Fruit fly (Drosophila melanogaster): ENCODE data around the gene CG8750.

CG8750 gene

DNA sequence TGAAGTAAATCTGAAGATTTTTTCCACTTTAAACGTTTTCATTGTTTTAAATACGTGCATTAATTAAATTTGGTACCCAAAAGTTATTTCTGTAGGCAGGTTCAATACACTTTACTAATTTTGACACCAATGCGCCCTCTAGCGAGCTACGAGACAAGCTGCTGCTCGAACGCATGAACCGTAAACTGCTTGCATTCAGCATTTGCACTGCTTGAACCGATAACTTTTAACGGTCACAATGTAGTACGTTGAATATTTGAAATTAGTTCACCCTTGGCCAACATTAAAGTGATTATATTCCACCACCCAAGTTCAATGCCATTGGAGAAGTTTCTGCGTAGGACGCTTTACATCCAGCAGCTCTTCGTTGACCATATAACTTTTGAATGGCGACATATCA is 2.5 kb upstream of the CG8750 start (continued):
- no peak for TF ChIP-seq sr (GFP tag; IDR thresholded peaks at IDR 0.05)
- TF ChIP-seq MESR4 (GFP tag; optimal IDR thresholded peaks at IDR 0.05): no peak
- TF ChIP-seq Elba2 (GFP tag; optimal IDR thresholded peaks at IDR 0.05): no peak
- TF ChIP-seq wdn (GFP tag; IDR thresholded peaks at IDR 0.05): 0 out of 2 replicates have a peak, but pooled peaks have one; percentile 37
- peak; percentile 5; the same call in 1 of the 3 replicates for TF ChIP-seq zfh1 (GFP tag; IDR thresholded peaks at IDR 0.05)
- no peak for TF ChIP-seq zen2 (GFP tag; IDR thresholded peaks at IDR 0.05; ENCODE audit: partially characterized antibody)
- 0 out of 2 replicates have a peak, but pooled peaks have one; percentile 15 for TF ChIP-seq CG1024 (GFP tag; IDR thresholded peaks at IDR 0.05)
- TF ChIP-seq CG18599 (GFP tag; optimal IDR thresholded peaks at IDR 0.05): no peak
- TF ChIP-seq HLH54F (GFP tag; optimal IDR thresholded peaks at IDR 0.05): no peak
- TF ChIP-seq gro (GFP tag; optimal IDR thresholded peaks at IDR 0.05): no peak
- peak; percentile 16 for TF ChIP-seq Antp (GFP tag; optimal IDR thresholded peaks at IDR 0.05)
- 0 out of 2 replicates have a peak, but pooled peaks have one; percentile 21 for TF ChIP-seq ttk (GFP tag; IDR thresholded peaks at IDR 0.05)
- no peak for TF ChIP-seq sc (optimal IDR thresholded peaks at IDR 0.05)
- no peak for TF ChIP-seq sc (GFP tag; optimal IDR thresholded peaks at IDR 0.05)
- peak; percentile 58; the same call in 1 of the 3 replicates for TF ChIP-seq hb (GFP tag; IDR thresholded peaks at IDR 0.05; ENCODE audit: partially characterized antibody)
- peak; percentile 42; the same call in 2 of the 3 replicates for TF ChIP-seq vnd (GFP tag; IDR thresholded peaks at IDR 0.05; ENCODE audit: partially characterized antibody)
- TF ChIP-seq CG8765 (GFP tag; IDR thresholded peaks at IDR 0.05): no peak
- no peak for TF ChIP-seq cwo (GFP tag; optimal IDR thresholded peaks at IDR 0.05)
- no peak for TF ChIP-seq ash1 (GFP tag; optimal IDR thresholded peaks at IDR 0.05)
- no peak for TF ChIP-seq Ravus (GFP tag; IDR thresholded peaks at IDR 0.05)
- TF ChIP-seq jigr1 (GFP tag; IDR thresholded peaks at IDR 0.05): no peak

DNA sequence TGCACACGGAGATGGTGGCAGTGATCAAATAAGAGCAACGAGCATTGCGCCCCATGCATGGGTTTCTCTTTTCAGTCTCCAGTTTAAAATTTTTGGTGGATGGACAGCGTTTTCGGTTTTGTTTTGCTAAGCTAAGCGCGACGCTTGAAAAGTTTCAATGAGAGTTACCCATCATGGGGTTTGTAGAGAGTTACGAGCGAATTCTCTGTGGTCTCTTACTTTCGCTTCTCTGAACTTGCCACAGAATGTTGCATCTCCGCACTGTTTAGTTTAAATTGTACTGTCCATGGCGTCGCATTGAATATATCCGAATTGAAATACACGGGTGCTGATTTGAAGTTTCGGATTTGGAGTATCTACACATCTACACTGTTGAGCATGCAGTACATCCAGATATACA is 539 bp upstream of the CG8750 start, which contains the start of gene Tsp68C:
TSS of gene Tsp68C (plus strand) at position 301 of the 400 bp plus-strand sequence.
- TF ChIP-seq Trl (optimal IDR thresholded peaks at IDR 0.05) (peak in 1 of 2 experiments; percentile 0), Trl (GFP tag; optimal IDR thresholded peaks at IDR 0.05) (no peak), CG2678 (tag; optimal IDR thresholded peaks at IDR 0.05) (no peak)

DNA sequence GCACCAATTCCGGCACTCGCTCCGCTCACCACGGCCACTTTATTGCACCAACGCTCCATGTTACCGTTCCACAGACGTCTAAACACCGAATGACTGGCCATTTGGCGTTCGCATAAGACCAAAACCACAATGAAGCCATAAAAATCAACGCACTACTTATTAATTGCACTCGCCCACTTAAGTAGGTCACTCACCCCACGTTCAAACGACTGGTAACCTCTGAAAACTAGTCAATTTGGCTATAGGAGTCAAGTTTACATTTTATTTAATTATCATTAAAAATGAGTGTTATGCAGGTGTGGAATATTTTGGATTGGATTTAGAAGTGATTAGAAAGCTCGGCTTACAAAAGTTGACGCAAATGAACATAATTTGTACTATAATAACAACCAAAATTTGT is 677 bp downstream of the CG8750 start, which contains the start of gene CG8757:
TSS of gene CG8757 (minus strand) at position 101 of the 400 bp plus-strand sequence.
- TF ChIP-seq CG12769 (tag; optimal IDR thresholded peaks at IDR 0.05): no peak
- TF ChIP-seq BtbVII (GFP tag; optimal IDR thresholded peaks at IDR 0.05): no peak
- TF ChIP-seq CG3995 (GFP tag; optimal IDR thresholded peaks at IDR 0.05): no peak
- TF ChIP-seq Ravus (GFP tag; IDR thresholded peaks at IDR 0.05): no peak
- TF ChIP-seq C15 (GFP tag; IDR thresholded peaks at IDR 0.05): no peak
- TF ChIP-seq da (GFP tag; optimal IDR thresholded peaks at IDR 0.05): no peak
- no peak for TF ChIP-seq CG15696 (tag; optimal IDR thresholded peaks at IDR 0.05)
- TF ChIP-seq CrebB (tag; optimal IDR thresholded peaks at IDR 0.05): no peak
- no peak for TF ChIP-seq prd (optimal IDR thresholded peaks at IDR 0.05)
- no peak for TF ChIP-seq prd (GFP tag; IDR thresholded peaks at IDR 0.05)
- no peak for TF ChIP-seq slp2 (GFP tag; optimal IDR thresholded peaks at IDR 0.05)
- no peak for TF ChIP-seq Nf-YA (GFP tag; IDR thresholded peaks at IDR 0.05)
- no peak for TF ChIP-seq CG10209 (GFP tag; optimal IDR thresholded peaks at IDR 0.05)
- TF ChIP-seq nmo (GFP tag; optimal IDR thresholded peaks at IDR 0.05): no peak
- TF ChIP-seq CG13424 (tag; optimal IDR thresholded peaks at IDR 0.05): no peak
- no peak for TF ChIP-seq CG6765 (GFP tag; optimal IDR thresholded peaks at IDR 0.05)
- TF ChIP-seq Hr3 (GFP tag; optimal IDR thresholded peaks at IDR 0.05): no peak
- TF ChIP-seq Vsx1 (GFP tag; optimal IDR thresholded peaks at IDR 0.05): no peak

Data from whole organism, embryonic.